Worm (Caenorhabditis elegans) whole organism, L4 larva: ENCODE data around the gene fce-2.
A peak's percentile ranks its signal among the peaks of the same experiment; 100 is the strongest.

Experiments
- F37D6.2 ChIP-seq: sonication (generic microtip); optimal IDR thresholded peaks from 2 replicates; lab custom pipeline; 2016; ENCODE audit warnings: mild to moderate bottlenecking, missing genetic modification characterization, missing compliant biosample characterization
- F44E2.7 ChIP-seq: fragments of 200-800 bp; sonication (Bioruptor generic); IDR thresholded peaks from 2 replicates; pipeline ENCODE4 v2.1.2; 2022; ENCODE audit warnings: missing genetic modification characterization, missing compliant biosample characterization
- T26A8.4 ChIP-seq: fragments of 200-800 bp; sonication (Bioruptor generic); IDR thresholded peaks from 2 replicates; pipeline ENCODE4 v1.3.6; 2022; ENCODE audit warnings: missing genetic modification characterization, missing compliant biosample characterization
- Y105C5A.15 ChIP-seq: fragments of 200-800 bp; sonication (Bioruptor generic); IDR thresholded peaks from 2 replicates; pipeline ENCODE4 v1.3.6; 2022; ENCODE audit warnings: missing genetic modification characterization, missing compliant biosample characterization
- Y75B8A.6 ChIP-seq: fragments of 200-800 bp; sonication (Bioruptor generic); IDR thresholded peaks from 2 replicates; pipeline ENCODE4 v1.3.6; 2022; ENCODE audit warnings: missing genetic modification reagents, missing genetic modification characterization, missing compliant biosample characterization
- ZK546.5 ChIP-seq, 2 experiments: sonication (generic microtip); optimal IDR thresholded peaks; 2 replicates each; lab custom pipeline; 2017; ENCODE audit warnings: missing biosample characterization in 2 of 2, missing genetic modification characterization in 2 of 2
- ces-1 ChIP-seq: fragments of 150-350 bp; sonication (generic microtip); optimal IDR thresholded peaks from 4 replicates; lab custom pipeline; 2014; ENCODE audit warnings: missing biosample characterization, missing genetic modification reagents, missing genetic modification characterization
- daf-16 ChIP-seq, 3 experiments: sonication (generic microtip); optimal IDR thresholded peaks; 2 replicates each; lab custom pipeline; 2016 to 2017; ENCODE audit warnings: missing genetic modification characterization in 3 of 3, missing genetic modification reagents in 3 of 3, mild to moderate bottlenecking in 2 of 3, missing compliant biosample characterization in 2 of 3, missing biosample characterization in 1 of 3, moderate library complexity in 1 of 3
- dve-1 ChIP-seq: sonication (generic microtip); optimal IDR thresholded peaks from 2 replicates; lab custom pipeline; 2017; ENCODE audit warnings: antibody characterized with exemption, mild to moderate bottlenecking, missing genetic modification characterization, missing compliant biosample characterization; ENCODE audit not compliant: insufficient read depth
- egl-43 ChIP-seq: fragments of 200-800 bp; sonication (Bioruptor generic); IDR thresholded peaks from 2 replicates; pipeline ENCODE4 v1.3.6; 2022; ENCODE audit warnings: missing genetic modification reagents, missing genetic modification characterization, missing compliant biosample characterization
- lim-7 ChIP-seq: fragments of 200-800 bp; sonication (Bioruptor generic); IDR thresholded peaks from 2 replicates; pipeline ENCODE4 v1.3.6; 2022; ENCODE audit warnings: missing genetic modification characterization, missing compliant biosample characterization
- lin-1 ChIP-seq: fragments of 200-800 bp; sonication (Bioruptor generic); IDR thresholded peaks from 2 replicates; pipeline ENCODE4 v1.3.6; 2022; ENCODE audit warnings: missing genetic modification reagents, missing genetic modification characterization, missing compliant biosample characterization
- lin-38 ChIP-seq: fragments of 200-800 bp; sonication (Bioruptor generic); IDR thresholded peaks from 2 replicates; pipeline ENCODE4 v1.3.6; 2022; ENCODE audit warnings: missing genetic modification reagents, missing genetic modification characterization, missing compliant biosample characterization
- lin-39 ChIP-seq: fragments of 150-350 bp; optimal IDR thresholded peaks from 2 replicates; lab custom pipeline; 2014; ENCODE audit warnings: missing biosample characterization, missing genetic modification reagents, missing genetic modification characterization
- mdt-29 ChIP-seq: fragments of 200-800 bp; sonication (Bioruptor generic); IDR thresholded peaks from 2 replicates; pipeline ENCODE4 v1.3.6; 2022; ENCODE audit warnings: missing genetic modification reagents, missing genetic modification characterization, missing compliant biosample characterization
- mes-2 ChIP-seq: sonication (generic microtip); optimal IDR thresholded peaks from 2 replicates; lab custom pipeline; 2016; ENCODE audit warnings: missing genotype, mild to moderate bottlenecking, missing genetic modification characterization, missing compliant biosample characterization; ENCODE audit not compliant: poor library complexity, severe bottlenecking
- mxl-3 ChIP-seq: fragments of 200-800 bp; sonication (Bioruptor generic); optimal IDR thresholded peaks from 2 replicates; lab custom pipeline; 2018; ENCODE audit warnings: mild to moderate bottlenecking, missing genetic modification characterization, missing compliant biosample characterization
- pha-4 ChIP-seq, 2 experiments: fragments of 150-350 bp in 1 of 2; fragments of 200-800 bp in 1 of 2; sonication (Bioruptor generic) in 1 of 2; IDR thresholded peaks in 1 of 2; optimal IDR thresholded peaks in 1 of 2; 2 replicates each; pipeline versions ENCODE4 v1.3.6 to Lab custom; 2014 to 2022; ENCODE audit warnings: missing genetic modification characterization in 2 of 2, missing genetic modification reagents in 2 of 2, missing biosample characterization in 1 of 2, missing compliant biosample characterization in 1 of 2
- snpc-1.2 ChIP-seq: fragments of 200-800 bp; sonication (Bioruptor generic); IDR thresholded peaks from 2 replicates; pipeline ENCODE4 v1.3.6; 2022; ENCODE audit warnings: missing genetic modification reagents, missing genetic modification characterization, missing compliant biosample characterization
- tag-97 ChIP-seq: fragments of 200-800 bp; sonication (Bioruptor generic); IDR thresholded peaks from 2 replicates; pipeline ENCODE4 v1.3.6; 2022; ENCODE audit warnings: missing genetic modification characterization, missing compliant biosample characterization
- tra-1 ChIP-seq: fragments of 200-800 bp; sonication (Bioruptor generic); IDR thresholded peaks from 2 replicates; pipeline ENCODE4 v1.3.6; 2022; ENCODE audit warnings: missing genetic modification reagents, missing genetic modification characterization, missing compliant biosample characterization
- ztf-11 ChIP-seq: fragments of 150-350 bp; optimal IDR thresholded peaks from 2 replicates; lab custom pipeline; 2014; ENCODE audit warnings: missing biosample characterization, missing genetic modification characterization

fce-2 gene

DNA sequence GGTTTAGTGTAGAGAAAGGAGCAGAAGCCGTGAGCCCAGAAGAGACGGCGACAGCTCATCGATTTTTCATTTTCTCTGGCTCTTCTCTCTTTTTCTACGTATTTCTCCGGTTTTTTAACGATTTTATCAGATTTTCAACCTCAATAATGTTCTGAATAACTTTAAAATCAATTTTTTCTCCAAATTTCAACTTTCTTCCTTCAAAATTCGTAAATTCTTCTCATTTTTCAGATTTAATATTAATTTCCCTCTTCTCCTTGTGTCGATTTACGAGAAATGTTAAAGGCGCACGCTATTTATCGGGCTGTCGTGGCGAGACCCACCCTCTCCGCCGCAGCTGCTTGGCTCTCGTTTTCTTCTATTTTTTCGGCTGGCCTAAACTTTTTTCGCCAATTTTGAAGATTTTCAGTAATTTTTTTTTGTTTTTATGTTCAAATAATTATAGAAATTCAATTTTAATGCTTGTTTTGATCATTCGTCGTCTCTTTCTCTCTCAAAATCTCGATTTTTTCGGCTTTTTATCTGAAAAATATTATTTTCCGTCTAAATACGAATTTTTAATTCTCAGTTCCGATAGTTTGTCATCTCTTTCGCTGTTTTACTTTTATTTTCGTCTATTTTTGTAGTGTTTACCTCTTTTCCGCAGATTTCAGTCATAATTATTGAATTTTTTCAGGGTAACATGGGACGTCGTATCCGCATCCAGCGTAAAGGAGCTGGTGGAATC, 54.1 kb downstream of the fce-2 start, which contains the start of the genes calf-1 and rpl-2 (continued):
- TF ChIP-seq mdt-29 (GFP tag; lab: Robert Waterston, UW) (no peak), mxl-3 (GFP tag; lab: Kevin White, UChicago) (no peak), Y75B8A.6 (GFP tag; lab: Robert Waterston, UW) (no peak)

DNA sequence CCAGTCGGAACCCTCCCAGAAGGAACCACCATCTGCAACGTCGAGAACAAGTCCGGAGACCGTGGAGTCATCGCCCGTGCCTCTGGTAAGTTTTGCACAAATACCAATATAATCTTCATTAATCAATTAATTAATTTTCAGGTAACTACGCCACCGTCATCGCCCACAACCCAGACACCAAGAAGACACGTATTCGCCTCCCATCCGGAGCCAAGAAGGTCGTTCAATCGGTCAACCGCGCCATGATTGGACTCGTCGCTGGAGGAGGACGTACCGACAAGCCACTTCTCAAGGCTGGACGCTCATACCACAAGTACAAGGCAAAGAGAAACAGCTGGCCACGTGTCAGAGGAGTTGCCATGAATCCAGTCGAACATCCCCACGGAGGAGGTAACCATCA, 55.1 kb downstream of the fce-2 start:
- peak; percentile 82; the same call in 1 of the 2 replicates for TF ChIP-seq F44E2.7 (GFP tag; lab: Robert Waterston, UW)

DNA sequence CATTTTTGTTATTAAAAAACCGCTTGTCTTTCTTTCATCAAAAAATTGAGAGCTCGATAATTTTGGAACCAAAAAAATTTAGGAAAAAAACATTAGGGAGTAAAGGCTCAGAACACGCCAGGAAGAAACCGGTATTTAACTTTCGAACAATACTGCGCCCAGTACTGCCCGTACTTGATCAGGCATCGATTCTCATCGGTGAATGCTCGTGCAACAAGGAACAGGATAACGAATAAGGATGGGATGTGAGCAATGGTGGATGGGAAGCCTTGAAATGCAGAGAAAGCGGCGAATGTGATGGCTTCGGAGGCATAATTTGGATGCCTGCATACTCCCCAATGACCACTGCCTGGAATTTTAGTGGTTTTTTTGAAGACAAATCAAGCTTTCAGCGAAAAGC, 55.7 kb downstream of the fce-2 start:
- no peak for TF ChIP-seq daf-16 (GFP tag; optimal IDR thresholded peaks at IDR 0.05; lab: Kevin White, UChicago)
- TF ChIP-seq daf-16 (tag; optimal IDR thresholded peaks at IDR 0.05; lab: Kevin White, UChicago) = no peak
- TF ChIP-seq pha-4 (GFP tag; IDR thresholded peaks at IDR 0.05; lab: Robert Waterston, UW) = no peak
- TF ChIP-seq pha-4 (tag; optimal IDR thresholded peaks at IDR 0.05; lab: Kevin White, UChicago) = no peak
- no peak for TF ChIP-seq dve-1 (tag; lab: Kevin White, UChicago)
- no peak for TF ChIP-seq lin-1 (GFP tag; lab: Robert Waterston, UW)
- no peak for TF ChIP-seq ZK546.5 (tag; optimal IDR thresholded peaks at IDR 0.05; lab: Kevin White, UChicago)
- no peak for TF ChIP-seq tag-97 (GFP tag; lab: Robert Waterston, UW)
- 0 out of 2 replicates have a peak, but pooled peaks have one; percentile 17 for TF ChIP-seq egl-43 (GFP tag; lab: Robert Waterston, UW)
- 0 out of 2 replicates have a peak, but pooled peaks have one; percentile 49 for TF ChIP-seq Y105C5A.15
- TF ChIP-seq lin-38 (GFP tag; lab: Robert Waterston, UW) = 0 out of 2 replicates have a peak, but pooled peaks have one; percentile 21
- 0 out of 2 replicates have a peak, but pooled peaks have one; percentile 74 for TF ChIP-seq F44E2.7 (GFP tag; lab: Robert Waterston, UW)
- no peak for TF ChIP-seq T26A8.4 (GFP tag; lab: Robert Waterston, UW)
- TF ChIP-seq lim-7 (GFP tag; lab: Robert Waterston, UW) = no peak
- 0 out of 2 replicates have a peak, but pooled peaks have one; percentile 6 for TF ChIP-seq tra-1 (GFP tag; lab: Robert Waterston, UW)
- TF ChIP-seq snpc-1.2 (GFP tag; lab: Robert Waterston, UW) = peak; percentile 67
- no peak for TF ChIP-seq ces-1 (GFP tag; lab: Kevin White, UChicago)
- no peak for TF ChIP-seq lin-39 (tag; lab: Kevin White, UChicago)
- TF ChIP-seq F37D6.2 (tag; lab: Kevin White, UChicago) = no peak
- no peak for TF ChIP-seq ztf-11 (tag; lab: Kevin White, UChicago)
- TF ChIP-seq mes-2 (tag; lab: Kevin White, UChicago) = no peak
